Worm (Caenorhabditis elegans) whole organism, young adult: Measurements from ENCODE around the gene met-2.

Source experiments
- B0019.2 ChIP-seq: fragments of 200-800 bp; sonication (Bioruptor generic); conservative IDR thresholded peaks from 2 replicates; pipeline ENCODE4 v1.3.6; 2022; ENCODE audit warnings: missing genetic modification reagents, missing genetic modification characterization, missing compliant biosample characterization
- B0336.3 ChIP-seq: fragments of 200-800 bp; sonication (Bioruptor generic); IDR thresholded peaks from 2 replicates; pipeline ENCODE4 v1.3.6; 2022; ENCODE audit warnings: missing genetic modification characterization, missing compliant biosample characterization
- C17E4.6 ChIP-seq: fragments of 200-800 bp; sonication (Bioruptor generic); IDR thresholded peaks from 2 replicates; pipeline ENCODE4 v1.3.6; 2022; ENCODE audit warnings: missing genetic modification reagents, missing genetic modification characterization, missing compliant biosample characterization
- D2030.7 ChIP-seq: fragments of 200-800 bp; sonication (Bioruptor generic); IDR thresholded peaks from 2 replicates; pipeline ENCODE4 v1.3.6; 2022; ENCODE audit warnings: missing genetic modification reagents, missing genetic modification characterization, missing compliant biosample characterization
- F23B12.7 ChIP-seq: sonication (generic microtip); optimal IDR thresholded peaks from 2 replicates; lab custom pipeline; 2017; ENCODE audit warnings: missing genetic modification characterization, mild to moderate bottlenecking, missing compliant biosample characterization, antibody characterized with exemption, moderate library complexity; ENCODE audit not compliant: insufficient read depth
- F52B5.7 ChIP-seq: sonication (generic microtip); optimal IDR thresholded peaks from 2 replicates; lab custom pipeline; 2016; ENCODE audit warnings: mild to moderate bottlenecking, missing genetic modification characterization, missing compliant biosample characterization
- K12H6.12 ChIP-seq: fragments of 200-800 bp; sonication (Bioruptor generic); optimal IDR thresholded peaks from 2 replicates; lab custom pipeline; 2018; ENCODE audit warnings: mild to moderate bottlenecking, missing genetic modification characterization, missing compliant biosample characterization
- Y56A3A.18 ChIP-seq: fragments of 200-800 bp; sonication (Bioruptor generic); IDR thresholded peaks from 2 replicates; pipeline ENCODE4 v1.3.6; 2022; ENCODE audit warnings: missing genetic modification reagents, missing genetic modification characterization, missing compliant biosample characterization
- ZK185.1 ChIP-seq: sonication (generic microtip); optimal IDR thresholded peaks from 2 replicates; lab custom pipeline; 2016; ENCODE audit warnings: mild to moderate bottlenecking, missing genetic modification characterization, missing compliant biosample characterization; ENCODE audit not compliant: poor library complexity, severe bottlenecking
- aptf-3 ChIP-seq: fragments of 200-800 bp; sonication (Bioruptor generic); IDR thresholded peaks from 2 replicates; pipeline ENCODE4 v1.3.6; 2022; ENCODE audit warnings: missing genetic modification characterization, missing compliant biosample characterization
- attf-3 ChIP-seq: fragments of 200-800 bp; sonication (Bioruptor generic); conservative IDR thresholded peaks from 2 replicates; pipeline ENCODE4 v1.3.6; 2022; ENCODE audit warnings: missing genetic modification reagents, missing genetic modification characterization, missing compliant biosample characterization
- cebp-1 ChIP-seq, 2 experiments: fragments of 200-800 bp in 1 of 2; sonication (Bioruptor generic) in 1 of 2; sonication (generic microtip) in 1 of 2; IDR thresholded peaks in 1 of 2; optimal IDR thresholded peaks in 1 of 2; 2 replicates each; pipeline versions ENCODE4 v1.3.6 to Lab custom; 2017 to 2022; ENCODE audit warnings: missing compliant biosample characterization in 2 of 2, missing genetic modification characterization in 2 of 2, mild to moderate bottlenecking in 1 of 2, missing genetic modification reagents in 1 of 2, moderate library complexity in 1 of 2
- cebp-2 ChIP-seq: fragments of 200-800 bp; sonication (Bioruptor generic); IDR thresholded peaks from 2 replicates; pipeline ENCODE4 v1.3.6; 2022; ENCODE audit warnings: missing genetic modification characterization, missing compliant biosample characterization
- ceh-27 ChIP-seq: fragments of 200-800 bp; sonication (Bioruptor generic); optimal IDR thresholded peaks from 2 replicates; lab custom pipeline; 2018; ENCODE audit warnings: mild to moderate bottlenecking, missing genetic modification characterization, moderate library complexity, missing compliant biosample characterization
- chd-7 ChIP-seq: sonication (generic microtip); optimal IDR thresholded peaks from 2 replicates; lab custom pipeline; 2016; ENCODE audit warnings: mild to moderate bottlenecking, missing genetic modification characterization, moderate library complexity, missing compliant biosample characterization
- dox-1 ChIP-seq: fragments of 200-800 bp; sonication (Bioruptor generic); IDR thresholded peaks from 2 replicates; pipeline ENCODE4 v1.3.6; 2022; ENCODE audit warnings: missing genetic modification reagents, missing genetic modification characterization, missing compliant biosample characterization
- egl-44 ChIP-seq: fragments of 200-800 bp; sonication (Bioruptor generic); IDR thresholded peaks from 2 replicates; pipeline ENCODE4 v1.3.6; 2022; ENCODE audit warnings: missing genetic modification reagents, missing genetic modification characterization, missing compliant biosample characterization
- ekl-4 ChIP-seq: fragments of 200-800 bp; sonication (Bioruptor generic); IDR thresholded peaks from 2 replicates; pipeline ENCODE4 v1.3.6; 2022; ENCODE audit warnings: missing genetic modification reagents, missing genetic modification characterization, missing compliant biosample characterization
- him-1 ChIP-seq: sonication (generic microtip); optimal IDR thresholded peaks from 2 replicates; lab custom pipeline; 2016; ENCODE audit warnings: missing genotype, missing genetic modification reagents, missing genetic modification characterization, missing compliant biosample characterization
- hmg-1.2 ChIP-seq: fragments of 200-800 bp; sonication (Bioruptor generic); IDR thresholded peaks from 2 replicates; pipeline ENCODE4 v1.3.6; 2022; ENCODE audit warnings: missing genetic modification reagents, missing genetic modification characterization, missing compliant biosample characterization
- hsf-1 ChIP-seq: fragments of 200-800 bp; sonication (Bioruptor generic); IDR thresholded peaks from 2 replicates; pipeline ENCODE4 v1.3.6; 2022; ENCODE audit warnings: missing genetic modification reagents, missing genetic modification characterization, missing compliant biosample characterization
- lag-1 ChIP-seq: fragments of 200-800 bp; sonication (Bioruptor generic); IDR thresholded peaks from 2 replicates; pipeline ENCODE4 v1.3.6; 2022; ENCODE audit warnings: missing genetic modification reagents, missing genetic modification characterization, missing compliant biosample characterization
- let-607 ChIP-seq, 2 experiments: fragments of 200-800 bp in 1 of 2; sonication (Bioruptor generic) in 1 of 2; sonication (generic microtip) in 1 of 2; optimal IDR thresholded peaks; 2 replicates each; lab custom pipeline; 2016 to 2018; ENCODE audit warnings: mild to moderate bottlenecking in 2 of 2, missing compliant biosample characterization in 2 of 2, missing genetic modification characterization in 2 of 2, moderate library complexity in 2 of 2, missing genotype in 1 of 2
- lin-26 ChIP-seq: fragments of 200-800 bp; sonication (Bioruptor generic); IDR thresholded peaks from 2 replicates; pipeline ENCODE4 v1.3.6; 2022; ENCODE audit warnings: missing genetic modification reagents, missing genetic modification characterization, missing compliant biosample characterization
- lin-35 ChIP-seq, 3 experiments: fragments of 150-350 bp in 2 of 3; sonication (generic microtip) in 1 of 3; optimal IDR thresholded peaks; 2 replicates each; lab custom pipeline; 2014 to 2018; ENCODE audit warnings: missing biosample characterization in 3 of 3, missing genetic modification characterization in 3 of 3, missing genetic modification reagents in 3 of 3
- lin-40 ChIP-seq: sonication (generic microtip); optimal IDR thresholded peaks from 2 replicates; lab custom pipeline; 2016; ENCODE audit warnings: missing genetic modification characterization, mild to moderate bottlenecking, missing compliant biosample characterization, missing genotype, missing genetic modification reagents
- lin-54 ChIP-seq: fragments of 200-800 bp; sonication (Bioruptor generic); optimal IDR thresholded peaks from 2 replicates; lab custom pipeline; 2018; ENCODE audit warnings: mild to moderate bottlenecking, missing genetic modification characterization, missing compliant biosample characterization
- lir-1 ChIP-seq: fragments of 200-800 bp; sonication (Bioruptor generic); conservative IDR thresholded peaks from 2 replicates; pipeline ENCODE4 v1.3.6; 2022; ENCODE audit warnings: missing genetic modification reagents, missing genetic modification characterization, missing compliant biosample characterization
- madf-6 ChIP-seq: fragments of 200-800 bp; sonication (Bioruptor generic); IDR thresholded peaks from 2 replicates; pipeline ENCODE4 v1.3.6; 2022; ENCODE audit warnings: missing genetic modification reagents, missing genetic modification characterization, missing compliant biosample characterization
- mcd-1 ChIP-seq: fragments of 200-800 bp; sonication (Bioruptor generic); IDR thresholded peaks from 2 replicates; pipeline ENCODE4 v1.3.6; 2022; ENCODE audit warnings: missing genetic modification reagents, missing genetic modification characterization, missing compliant biosample characterization
- nfya-1 ChIP-seq: sonication (generic microtip); optimal IDR thresholded peaks from 2 replicates; lab custom pipeline; 2017; ENCODE audit warnings: antibody characterized with exemption, missing compliant biosample characterization, missing genetic modification characterization, borderline replicate concordance; ENCODE audit not compliant: insufficient read depth
- nhr-80 ChIP-seq: sonication (generic microtip); optimal IDR thresholded peaks from 2 replicates; lab custom pipeline; 2016; ENCODE audit warnings: missing genetic modification characterization, missing compliant biosample characterization
- nhr-90 ChIP-seq: sonication (generic microtip); optimal IDR thresholded peaks from 2 replicates; lab custom pipeline; 2016; ENCODE audit warnings: missing genotype, mild to moderate bottlenecking, missing genetic modification characterization, missing compliant biosample characterization
- rcor-1 ChIP-seq: fragments of 200-800 bp; sonication (Bioruptor generic); IDR thresholded peaks from 2 replicates; pipeline ENCODE4 v1.3.6; 2022; ENCODE audit warnings: missing genetic modification reagents, missing genetic modification characterization, missing compliant biosample characterization
- snpc-1.1 ChIP-seq: sonication (generic microtip); optimal IDR thresholded peaks from 2 replicates; lab custom pipeline; 2017; ENCODE audit warnings: missing genetic modification characterization, mild to moderate bottlenecking, missing compliant biosample characterization, antibody characterized with exemption, moderate library complexity, missing genotype, missing genetic modification reagents; ENCODE audit not compliant: insufficient read depth
- tbp1 ChIP-seq: fragments of 200-800 bp; sonication (Bioruptor generic); optimal IDR thresholded peaks from 2 replicates; lab custom pipeline; 2018; ENCODE audit warnings: mild to moderate bottlenecking, missing genetic modification characterization, missing compliant biosample characterization
- unc-130 ChIP-seq: sonication (generic microtip); optimal IDR thresholded peaks from 2 replicates; lab custom pipeline; 2016; ENCODE audit warnings: missing genetic modification reagents, missing genetic modification characterization, missing compliant biosample characterization
- unc-62 ChIP-seq: fragments of 150-350 bp; optimal IDR thresholded peaks from 2 replicates; lab custom pipeline; 2014; ENCODE audit warnings: missing biosample characterization, missing genetic modification reagents, missing genetic modification characterization
- ztf-18 ChIP-seq: sonication (generic microtip); optimal IDR thresholded peaks from 2 replicates; lab custom pipeline; 2016; ENCODE audit warnings: missing genotype, mild to moderate bottlenecking, missing genetic modification characterization, missing compliant biosample characterization
- ztf-25 ChIP-seq: fragments of 200-800 bp; sonication (Bioruptor generic); IDR thresholded peaks from 2 replicates; pipeline ENCODE4 v1.3.6; 2022; ENCODE audit warnings: missing genetic modification reagents, missing genetic modification characterization, missing compliant biosample characterization
- ztf-26 ChIP-seq: sonication (generic microtip); optimal IDR thresholded peaks from 2 replicates; lab custom pipeline; 2017; ENCODE audit warnings: missing genetic modification characterization, missing compliant biosample characterization
- ztf-6 ChIP-seq: fragments of 200-800 bp; sonication (Bioruptor generic); IDR thresholded peaks from 2 replicates; pipeline ENCODE4 v1.3.6; 2022; ENCODE audit warnings: missing genetic modification reagents, missing genetic modification characterization, missing compliant biosample characterization

The met-2 gene

DNA sequence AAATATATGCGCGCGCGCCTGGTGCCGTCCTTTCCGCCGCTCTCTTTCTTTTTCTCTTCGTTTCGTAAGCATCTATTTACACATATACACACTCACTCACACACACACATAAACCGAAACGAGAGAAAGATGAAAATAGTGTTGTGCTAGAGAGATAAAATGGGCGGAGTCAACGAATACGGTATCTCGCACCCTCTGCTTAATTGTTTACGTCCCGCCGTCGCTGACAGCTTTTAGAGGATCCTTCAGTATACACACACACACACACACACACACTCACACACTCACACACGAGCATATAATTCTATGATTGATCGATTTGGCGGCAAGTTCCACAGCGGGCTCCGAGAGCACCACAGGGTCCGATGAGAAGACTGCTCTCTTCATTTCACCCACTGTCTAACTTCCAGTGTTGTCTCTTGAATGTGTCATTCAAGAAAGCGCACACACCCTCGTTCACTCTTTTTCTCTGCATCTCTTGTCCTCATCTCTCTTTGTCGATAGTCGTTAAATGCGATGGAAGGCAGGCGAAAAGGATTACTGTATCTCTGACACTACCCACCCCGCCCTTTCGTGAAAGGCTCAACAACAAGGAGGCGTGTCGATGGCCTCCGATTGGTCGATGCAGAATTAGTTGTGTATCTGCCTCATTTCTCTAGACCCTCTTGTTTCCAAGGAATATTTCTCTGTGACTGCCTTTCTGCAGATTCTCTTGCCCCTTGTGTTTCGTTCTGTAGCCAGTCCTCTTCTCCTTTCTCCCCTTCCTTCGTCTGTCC, 42.3 kb downstream of the met-2 start (continued):
- no peak for TF ChIP-seq ztf-6 (GFP tag; lab: Robert Waterston, UW)
- TF ChIP-seq cebp-2 (GFP tag; lab: Robert Waterston, UW) = no peak
- peak; percentile 91 for TF ChIP-seq nhr-80 (tag; lab: Kevin White, UChicago)
- no peak for TF ChIP-seq F52B5.7 (tag; lab: Kevin White, UChicago)
- peak; percentile 80 for TF ChIP-seq B0336.3 (GFP tag; lab: Robert Waterston, UW)
- no peak for TF ChIP-seq B0019.2
- no peak for TF ChIP-seq C17E4.6 (GFP tag; lab: Robert Waterston, UW)
- peak; percentile 99 for TF ChIP-seq K12H6.12 (tag; lab: Kevin White, UChicago)
- TF ChIP-seq madf-6 (GFP tag; lab: Robert Waterston, UW) = 0 out of 2 replicates have a peak, but pooled peaks have one; percentile 29
- TF ChIP-seq lag-1 (GFP tag; lab: Robert Waterston, UW) = no peak
- TF ChIP-seq ztf-26 = peak; percentile 24
- TF ChIP-seq ekl-4 (GFP tag; lab: Robert Waterston, UW) = peak; percentile 53; the same call in 1 of the 2 replicates
- no peak for TF ChIP-seq aptf-3 (GFP tag; lab: Robert Waterston, UW)

DNA sequence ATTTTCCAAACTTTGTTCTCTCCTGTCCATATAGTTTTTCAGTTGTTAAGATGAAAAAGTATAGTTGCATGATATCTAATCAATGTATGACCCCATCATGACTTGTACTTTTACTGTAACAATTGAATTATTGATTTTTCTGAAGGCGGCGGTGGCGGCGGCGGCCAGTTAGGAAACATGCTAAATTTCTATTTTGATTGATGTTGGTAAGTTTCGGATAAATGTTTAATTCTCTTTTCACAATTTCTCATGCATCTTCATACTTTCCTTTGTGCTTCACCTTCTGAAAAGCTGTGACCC, 42.8 kb downstream of the met-2 start, which contains the start of gene sor-1:
TSS of gene sor-1 (plus strand) at position 201 of the 300 bp plus-strand sequence.
- TF ChIP-seq D2030.7 (no peak), ekl-4 (GFP tag; lab: Robert Waterston, UW) (no peak)

DNA sequence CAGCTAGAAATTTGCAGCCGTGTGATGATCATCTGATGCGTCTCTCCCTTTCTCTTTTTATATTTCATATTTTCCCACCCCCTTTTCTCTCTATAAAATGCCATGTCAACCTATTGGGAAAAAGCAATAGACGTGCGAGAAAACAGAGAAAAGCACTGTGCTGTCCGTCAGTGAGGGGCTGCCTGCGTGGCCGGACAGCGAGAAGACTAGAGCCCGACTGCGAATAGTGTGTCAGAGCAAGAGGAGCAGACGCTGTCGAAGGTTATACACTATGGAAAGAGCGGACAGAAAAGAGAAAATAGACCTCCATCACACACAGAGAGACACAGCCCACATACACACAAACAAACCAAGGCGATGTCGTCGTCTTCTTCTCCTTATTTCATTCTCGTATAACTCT, 50.0 kb downstream of the met-2 start:
- TF ChIP-seq Y56A3A.18 = peak; percentile 65; the same call in 1 of the 2 replicates
- peak; percentile 20 for TF ChIP-seq chd-7 (tag; lab: Kevin White, UChicago)
- peak; percentile 49 for TF ChIP-seq ceh-27 (GFP tag; lab: Kevin White, UChicago)
- peak; percentile 62 for TF ChIP-seq ZK185.1 (tag; lab: Kevin White, UChicago)
- TF ChIP-seq mcd-1 (GFP tag; lab: Robert Waterston, UW) = peak; percentile 59
- peak; percentile 96 for TF ChIP-seq nhr-80 (tag; lab: Kevin White, UChicago)
- TF ChIP-seq attf-3 (GFP tag; lab: Robert Waterston, UW) = peak; percentile 47; the same call in 1 of the 2 replicates
- no peak for TF ChIP-seq F23B12.7 (tag; lab: Kevin White, UChicago)
- no peak for TF ChIP-seq ztf-25
- peak; percentile 82 for TF ChIP-seq lin-26
- TF ChIP-seq cebp-1 (GFP tag; IDR thresholded peaks at IDR 0.05; lab: Robert Waterston, UW) = peak; percentile 67; the same call in 1 of the 2 replicates
- TF ChIP-seq cebp-1 (tag; optimal IDR thresholded peaks at IDR 0.05; lab: Kevin White, UChicago) = peak; percentile 83
- TF ChIP-seq hmg-1.2 (GFP tag; lab: Robert Waterston, UW) = peak; percentile 86
- peak; percentile 61 for TF ChIP-seq unc-62
- TF ChIP-seq lin-35 (GFP tag; optimal IDR thresholded peaks at IDR 0.05; lab: Kevin White, UChicago) = peak in 1 of 3 experiments; percentile 27
- TF ChIP-seq unc-130 = no peak
- TF ChIP-seq lin-40 (tag; lab: Kevin White, UChicago) = peak; percentile 74
- peak; percentile 90 to 92 for TF ChIP-seq let-607 (tag; optimal IDR thresholded peaks at IDR 0.05; lab: Kevin White, UChicago)
- TF ChIP-seq egl-44 (GFP tag; lab: Robert Waterston, UW) = peak; percentile 52; the same call in 1 of the 2 replicates
- peak; percentile 56 for TF ChIP-seq nhr-90
- TF ChIP-seq lin-54 = peak; percentile 43
- 0 out of 2 replicates have a peak, but pooled peaks have one; percentile 9 for TF ChIP-seq lir-1
- TF ChIP-seq tbp1 (GFP tag; lab: Kevin White, UChicago) = peak; percentile 47
- no peak for TF ChIP-seq him-1 (tag; lab: Kevin White, UChicago)
- no peak for TF ChIP-seq nfya-1 (tag; lab: Kevin White, UChicago)
- peak; percentile 83 for TF ChIP-seq dox-1
- peak; percentile 38 for TF ChIP-seq ztf-18 (tag; lab: Kevin White, UChicago)
- TF ChIP-seq hsf-1 (GFP tag; lab: Robert Waterston, UW) = no peak
- peak; percentile 27 for TF ChIP-seq snpc-1.1 (tag; lab: Kevin White, UChicago)
- peak; percentile 63 for TF ChIP-seq rcor-1 (GFP tag; lab: Robert Waterston, UW)
- peak; percentile 85 for TF ChIP-seq B0336.3 (GFP tag; lab: Robert Waterston, UW)
